Worm (Caenorhabditis elegans): ENCODE measurements around the gene sumv-1.

DNA sequence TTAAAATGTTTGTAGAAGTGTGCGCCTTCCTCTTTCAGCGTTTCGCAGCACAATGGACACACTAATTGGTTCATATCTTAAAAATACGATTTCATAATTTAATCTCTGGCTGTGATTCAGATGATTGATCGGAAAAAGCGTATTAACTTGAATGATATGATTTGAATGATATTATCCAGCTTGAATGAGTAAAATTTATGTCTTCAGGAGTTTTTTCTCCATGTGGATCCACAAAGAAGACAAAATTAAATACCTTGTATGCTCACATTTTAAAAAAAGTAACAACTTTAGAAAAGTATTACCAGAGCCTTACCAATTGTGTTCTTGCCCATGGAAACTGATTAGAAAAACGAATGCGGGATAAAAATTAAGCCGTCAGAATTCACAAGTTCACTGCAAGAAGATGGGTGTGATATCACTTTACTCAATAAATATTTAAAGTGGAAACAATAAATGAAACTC lies 19.4 kb upstream of the sumv-1 start, which contains the start of gene ztf-8:
- no peak for TF ChIP-seq flh-1 (GFP tag; optimal IDR thresholded peaks at IDR 0.05)
- TF ChIP-seq snpc-4 (tag; optimal IDR thresholded peaks at IDR 0.05): no peak
- TF ChIP-seq nhr-237 (tag; optimal IDR thresholded peaks at IDR 0.05): no peak
- no peak for TF ChIP-seq mep-1 (tag; optimal IDR thresholded peaks at IDR 0.05)
- TF ChIP-seq ceh-43 (GFP tag; optimal IDR thresholded peaks at IDR 0.05): no peak
- TF ChIP-seq nhr-28 (tag; optimal IDR thresholded peaks at IDR 0.05): no peak
- no peak for TF ChIP-seq tbx-8 (GFP tag; optimal IDR thresholded peaks at IDR 0.05)
- no peak for TF ChIP-seq lsy-2 (tag; optimal IDR thresholded peaks at IDR 0.05)
- TF ChIP-seq blmp-1 (tag; optimal IDR thresholded peaks at IDR 0.05): no peak
- TF ChIP-seq ztf-11 (tag; optimal IDR thresholded peaks at IDR 0.05): no peak
- TF ChIP-seq nhr-76 (tag; optimal IDR thresholded peaks at IDR 0.05): no peak

Data from whole organism, mixed stage, embryonic.